Worm (Caenorhabditis elegans) whole organism, young adult: Measurements from ENCODE around the gene F46C5.10.
A peak's percentile ranks its signal among the peaks of the same experiment; 100 is the strongest.

Source experiments
- F49E8.2 ChIP-seq: sonication (generic microtip); optimal IDR thresholded peaks from 3 replicates; lab custom pipeline; 2017; ENCODE audit warnings: missing genetic modification characterization, mild to moderate bottlenecking, missing compliant biosample characterization, antibody characterized with exemption, moderate library complexity; ENCODE audit not compliant: insufficient read depth
- F57C9.4 ChIP-seq: sonication (generic microtip); optimal IDR thresholded peaks from 2 replicates; lab custom pipeline; 2017; ENCODE audit warnings: mild to moderate bottlenecking, missing genetic modification characterization, missing compliant biosample characterization
- Y79H2A.3 ChIP-seq: fragments of 200-800 bp; sonication (Bioruptor generic); conservative IDR thresholded peaks from 2 replicates; pipeline ENCODE4 v1.3.6; 2022; ENCODE audit warnings: missing genetic modification reagents, missing genetic modification characterization, missing compliant biosample characterization
- ama-1 ChIP-seq, 3 experiments: fragments of 150-350 bp in 1 of 3; sonication (generic microtip) in 2 of 3; optimal IDR thresholded peaks; 2 replicates each; lab custom pipeline; 2014 to 2018; ENCODE audit warnings: missing biosample characterization in 2 of 3, missing genetic modification characterization in 2 of 3, missing genetic modification reagents in 2 of 3
- aptf-2 ChIP-seq: fragments of 200-800 bp; sonication (Bioruptor generic); conservative IDR thresholded peaks from 2 replicates; pipeline ENCODE4 v1.3.6; 2022; ENCODE audit warnings: missing genetic modification reagents, missing genetic modification characterization, missing compliant biosample characterization
- attf-5 ChIP-seq: fragments of 200-800 bp; sonication (Bioruptor generic); optimal IDR thresholded peaks from 2 replicates; lab custom pipeline; 2018; ENCODE audit warnings: mild to moderate bottlenecking, missing genetic modification characterization, missing compliant biosample characterization
- bed-2 ChIP-seq: fragments of 200-800 bp; sonication (Bioruptor generic); IDR thresholded peaks from 2 replicates; pipeline ENCODE4 v1.3.6; 2022; ENCODE audit warnings: missing genetic modification reagents, missing genetic modification characterization, missing compliant biosample characterization
- ceh-100 ChIP-seq: fragments of 200-800 bp; sonication (Bioruptor generic); IDR thresholded peaks from 2 replicates; pipeline ENCODE4 v1.3.6; 2022; ENCODE audit warnings: missing genetic modification reagents, missing genetic modification characterization, missing compliant biosample characterization
- ceh-27 ChIP-seq: fragments of 200-800 bp; sonication (Bioruptor generic); optimal IDR thresholded peaks from 2 replicates; lab custom pipeline; 2018; ENCODE audit warnings: mild to moderate bottlenecking, missing genetic modification characterization, moderate library complexity, missing compliant biosample characterization
- dpl-1 ChIP-seq: fragments of 150-350 bp; optimal IDR thresholded peaks from 2 replicates; lab custom pipeline; 2014; ENCODE audit warnings: missing biosample characterization, missing genetic modification reagents, missing genetic modification characterization
- egl-44 ChIP-seq: fragments of 200-800 bp; sonication (Bioruptor generic); IDR thresholded peaks from 2 replicates; pipeline ENCODE4 v1.3.6; 2022; ENCODE audit warnings: missing genetic modification reagents, missing genetic modification characterization, missing compliant biosample characterization
- egrh-3 ChIP-seq: fragments of 200-800 bp; sonication (Bioruptor generic); IDR thresholded peaks from 2 replicates; pipeline ENCODE4 v1.3.6; 2022; ENCODE audit warnings: missing genetic modification reagents, missing genetic modification characterization, missing compliant biosample characterization
- ets-4 ChIP-seq: fragments of 200-800 bp; sonication (Bioruptor generic); optimal IDR thresholded peaks from 2 replicates; lab custom pipeline; 2018; ENCODE audit warnings: mild to moderate bottlenecking, missing genetic modification characterization, missing compliant biosample characterization
- hlh-26 ChIP-seq: fragments of 200-800 bp; sonication (Bioruptor generic); conservative IDR thresholded peaks from 2 replicates; pipeline ENCODE4 v1.3.6; 2022; ENCODE audit warnings: missing genetic modification reagents, missing genetic modification characterization, missing compliant biosample characterization
- hmg-1.2 ChIP-seq: fragments of 200-800 bp; sonication (Bioruptor generic); IDR thresholded peaks from 2 replicates; pipeline ENCODE4 v1.3.6; 2022; ENCODE audit warnings: missing genetic modification reagents, missing genetic modification characterization, missing compliant biosample characterization
- lin-35 ChIP-seq, 3 experiments: fragments of 150-350 bp in 2 of 3; sonication (generic microtip) in 1 of 3; optimal IDR thresholded peaks; 2 replicates each; lab custom pipeline; 2014 to 2018; ENCODE audit warnings: missing biosample characterization in 3 of 3, missing genetic modification characterization in 3 of 3, missing genetic modification reagents in 3 of 3
- lin-40 ChIP-seq: sonication (generic microtip); optimal IDR thresholded peaks from 2 replicates; lab custom pipeline; 2016; ENCODE audit warnings: missing genetic modification characterization, mild to moderate bottlenecking, missing compliant biosample characterization, missing genotype, missing genetic modification reagents
- lir-1 ChIP-seq: fragments of 200-800 bp; sonication (Bioruptor generic); conservative IDR thresholded peaks from 2 replicates; pipeline ENCODE4 v1.3.6; 2022; ENCODE audit warnings: missing genetic modification reagents, missing genetic modification characterization, missing compliant biosample characterization
- mxl-1 ChIP-seq: sonication (generic microtip); optimal IDR thresholded peaks from 2 replicates; lab custom pipeline; 2016; ENCODE audit warnings: missing genetic modification characterization, missing compliant biosample characterization
- nfya-2 ChIP-seq: fragments of 200-800 bp; sonication (Bioruptor generic); IDR thresholded peaks from 2 replicates; pipeline ENCODE4 v1.3.6; 2022; ENCODE audit warnings: missing genetic modification reagents, missing genetic modification characterization, missing compliant biosample characterization
- nhr-179 ChIP-seq: sonication (generic microtip); optimal IDR thresholded peaks from 2 replicates; lab custom pipeline; 2016; ENCODE audit warnings: mild to moderate bottlenecking, missing genetic modification characterization, missing compliant biosample characterization
- nhr-80 ChIP-seq: sonication (generic microtip); optimal IDR thresholded peaks from 2 replicates; lab custom pipeline; 2016; ENCODE audit warnings: missing genetic modification characterization, missing compliant biosample characterization
- pbrm-1 ChIP-seq: fragments of 200-800 bp; sonication (Bioruptor generic); IDR thresholded peaks from 2 replicates; pipeline ENCODE4 v1.3.6; 2022; ENCODE audit warnings: missing genetic modification reagents, missing genetic modification characterization, missing compliant biosample characterization
- pha-4 ChIP-seq: fragments of 150-350 bp; sonication (generic microtip); optimal IDR thresholded peaks from 2 replicates; lab custom pipeline; 2014; ENCODE audit warnings: missing biosample characterization, missing genetic modification reagents, missing genetic modification characterization
- rec-8 ChIP-seq, 2 experiments: sonication (generic microtip); optimal IDR thresholded peaks; 2 replicates each; lab custom pipeline; 2016; ENCODE audit warnings: mild to moderate bottlenecking in 2 of 2, missing genetic modification characterization in 2 of 2, missing genetic modification reagents in 2 of 2, missing genotype in 2 of 2, missing biosample characterization in 1 of 2, missing compliant biosample characterization in 1 of 2, moderate library complexity in 1 of 2
- rpc-1 ChIP-seq, 2 experiments: fragments of 150-350 bp in 1 of 2; sonication (generic microtip) in 1 of 2; optimal IDR thresholded peaks; 2 replicates each; lab custom pipeline; 2014 to 2018; ENCODE audit warnings: missing biosample characterization in 1 of 2, missing genetic modification characterization in 1 of 2, missing genetic modification reagents in 1 of 2, missing genotype in 1 of 2
- zfh-2 ChIP-seq: fragments of 200-800 bp; sonication (Bioruptor generic); conservative IDR thresholded peaks from 2 replicates; pipeline ENCODE4 v1.3.6; 2022; ENCODE audit warnings: missing genetic modification reagents, missing genetic modification characterization, missing compliant biosample characterization
- ztf-18 ChIP-seq: sonication (generic microtip); optimal IDR thresholded peaks from 2 replicates; lab custom pipeline; 2016; ENCODE audit warnings: missing genotype, mild to moderate bottlenecking, missing genetic modification characterization, missing compliant biosample characterization
- ztf-25 ChIP-seq: fragments of 200-800 bp; sonication (Bioruptor generic); IDR thresholded peaks from 2 replicates; pipeline ENCODE4 v1.3.6; 2022; ENCODE audit warnings: missing genetic modification reagents, missing genetic modification characterization, missing compliant biosample characterization

F46C5.10 gene

ce11 chrII:8818978-8819896, at the start of gene F46C5.10:
F46C5.10 (minus strand) TSS chrII:8819028.
- TF ChIP-seq lin-40: peak; percentile 5
- TF ChIP-seq lin-35 (GFP tag; optimal IDR thresholded peaks at IDR 0.05; lab: Kevin White, UChicago): peak in 1 of 3 experiments; percentile 1
- no peak for TF ChIP-seq F57C9.4 (tag; lab: Kevin White, UChicago)
- TF ChIP-seq ama-1 (optimal IDR thresholded peaks at IDR 0.05; lab: Kevin White, UChicago): peak; percentile 56
- no peak for TF ChIP-seq ama-1 (GFP tag; optimal IDR thresholded peaks at IDR 0.05; lab: Kevin White, UChicago)

ce11 chrII:8866844-8867243, 48.0 kb upstream of the F46C5.10 start:
- TF ChIP-seq mxl-1 (tag; lab: Kevin White, UChicago): no peak
- TF ChIP-seq nhr-80: peak; percentile 78

- TF ChIP-seq ceh-27 (GFP tag; lab: Kevin White, UChicago): no peak
- TF ChIP-seq hmg-1.2 (GFP tag; lab: Robert Waterston, UW): no peak
- TF ChIP-seq aptf-2 (GFP tag; lab: Robert Waterston, UW): no peak
- TF ChIP-seq ztf-25: no peak
- no peak for TF ChIP-seq pha-4 (tag; lab: Kevin White, UChicago)
- TF ChIP-seq ets-4: no peak
- TF ChIP-seq rpc-1 (optimal IDR thresholded peaks at IDR 0.05; lab: Kevin White, UChicago): no peak
- no peak for TF ChIP-seq rpc-1 (tag; optimal IDR thresholded peaks at IDR 0.05; lab: Kevin White, UChicago)
- no peak for TF ChIP-seq Y79H2A.3 (GFP tag; lab: Robert Waterston, UW)
- no peak for TF ChIP-seq rec-8 (tag; optimal IDR thresholded peaks at IDR 0.05; lab: Kevin White, UChicago)
- TF ChIP-seq lir-1 (GFP tag; lab: Robert Waterston, UW): no peak
- no peak for TF ChIP-seq pbrm-1 (GFP tag; lab: Robert Waterston, UW)
- TF ChIP-seq hlh-26 (GFP tag; lab: Robert Waterston, UW): no peak
- no peak for TF ChIP-seq nhr-179 (tag; lab: Kevin White, UChicago)
- no peak for TF ChIP-seq ztf-18 (tag; lab: Kevin White, UChicago)
- TF ChIP-seq F49E8.2 (tag; lab: Kevin White, UChicago): no peak
- no peak for TF ChIP-seq ceh-100 (GFP tag; lab: Robert Waterston, UW)
- no peak for TF ChIP-seq nfya-2 (GFP tag; lab: Robert Waterston, UW)
- TF ChIP-seq bed-2 (GFP tag; lab: Robert Waterston, UW): no peak
- TF ChIP-seq, all 124 proteins: peak for 0
Observed at ce11 chrII:8865078-8865477, 46.2 kb upstream of the F46C5.10 start, which contains the start of gene npr-20. npr-20 (minus strand) TSS chrII:8865178.

- no peak for TF ChIP-seq egrh-3 (GFP tag; lab: Robert Waterston, UW)
- no peak for TF ChIP-seq zfh-2 (GFP tag; lab: Robert Waterston, UW)
- TF ChIP-seq F57C9.4 (tag; lab: Kevin White, UChicago): no peak
- TF ChIP-seq egl-44 (GFP tag; lab: Robert Waterston, UW): no peak
- TF ChIP-seq attf-5: no peak
Observed at ce11 chrII:8859596-8859995, 40.8 kb upstream of the F46C5.10 start, which contains the start of gene snb-6. snb-6 (minus strand) TSS chrII:8859696.

- TF ChIP-seq lin-35 (GFP tag; optimal IDR thresholded peaks at IDR 0.05; lab: Kevin White, UChicago) (no peak), dpl-1 (GFP tag; lab: Kevin White, UChicago) (no peak)
Observed at ce11 chrII:8857074-8857473, 38.2 kb upstream of the F46C5.10 start.
